Worm (Caenorhabditis elegans): ENCODE measurements around the gene C43H6.6.

Gene C43H6.6

DNA sequence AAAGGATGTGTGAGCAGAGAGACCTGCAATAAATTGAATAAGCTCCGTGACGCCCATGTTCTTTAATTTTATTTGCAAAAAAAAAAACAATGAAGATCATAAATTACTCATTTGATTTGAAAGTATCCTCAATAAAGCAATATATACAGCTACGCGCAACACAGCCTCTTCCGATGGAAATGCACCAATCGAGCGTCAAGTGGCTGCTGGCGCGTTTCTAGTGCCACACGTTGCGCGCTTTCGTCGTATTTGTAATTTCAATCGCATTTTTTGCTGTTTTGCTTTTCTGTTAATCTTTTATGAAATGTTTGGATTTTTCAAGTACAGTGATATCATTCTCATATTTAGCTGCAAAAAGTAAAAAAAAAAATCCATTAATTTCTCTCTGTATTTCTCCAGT lies 12.9 kb upstream of the C43H6.6 start (continued):
- TF ChIP-seq mdl-1 (tag; optimal IDR thresholded peaks at IDR 0.05) (peak in 1 of 2 experiments; percentile 31), madf-5 (GFP tag; IDR thresholded peaks at IDR 0.05) (no peak), nhr-28 (tag; optimal IDR thresholded peaks at IDR 0.05) (peak; percentile 55), hlh-30 (tag; optimal IDR thresholded peaks at IDR 0.05; ENCODE audit: insufficient read depth) (peak; percentile 60), dmd-6 (GFP tag; IDR thresholded peaks at IDR 0.05) (peak; percentile 57), hif-1 (tag; optimal IDR thresholded peaks at IDR 0.05) (peak in 1 of 2 experiments; percentile 11), F26F4.8 (GFP tag; conservative IDR thresholded peaks at IDR 0.05) (no peak), nhr-77 (tag; optimal IDR thresholded peaks at IDR 0.05) (peak; percentile 9), zfp-2 (tag; optimal IDR thresholded peaks at IDR 0.05) (no peak), ztf-7 (tag; optimal IDR thresholded peaks at IDR 0.05) (peak; percentile 15), rbr-2 (tag; optimal IDR thresholded peaks at IDR 0.05) (peak; percentile 54), hmg-1.1 (GFP tag; IDR thresholded peaks at IDR 0.05) (peak; percentile 73)

DNA sequence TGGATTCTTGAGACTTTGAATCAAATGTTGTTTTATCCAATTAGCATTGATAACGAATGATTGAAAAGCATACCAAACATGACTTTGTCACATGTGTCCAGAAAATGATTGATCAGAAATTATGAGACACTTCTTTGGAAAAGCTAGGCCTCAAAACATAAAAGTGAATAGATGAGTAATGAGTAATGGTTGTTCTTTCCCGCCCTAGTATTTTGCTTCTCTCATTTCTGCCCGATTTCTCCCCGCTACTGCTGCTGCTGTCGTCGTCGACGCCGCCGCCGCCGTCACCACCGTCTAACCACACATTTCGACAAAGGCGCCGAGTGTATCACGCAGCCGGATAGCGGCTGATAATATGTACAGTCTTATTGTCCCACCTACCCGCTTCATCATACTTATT lies 9.6 kb upstream of the C43H6.6 start, which contains the start of gene F47G3.1:
F47G3.1 (plus strand) TSS at position 301 of the 400 bp plus-strand sequence.
- no peak for TF ChIP-seq spr-1 (tag; optimal IDR thresholded peaks at IDR 0.05)
- peak; percentile 16 for TF ChIP-seq aha-1 (tag)
- no peak for TF ChIP-seq F26F4.8 (GFP tag; conservative IDR thresholded peaks at IDR 0.05)
- no peak for TF ChIP-seq Y75B8A.6 (GFP tag; IDR thresholded peaks at IDR 0.05)
- peak; percentile 43 for TF ChIP-seq mxl-3 (GFP tag; optimal IDR thresholded peaks at IDR 0.05)
- no peak for TF ChIP-seq snpc-4 (tag; optimal IDR thresholded peaks at IDR 0.05)
- 0 out of 2 replicates have a peak, but pooled peaks have one; percentile 28 for TF ChIP-seq madf-9 (GFP tag; conservative IDR thresholded peaks at IDR 0.05)
- peak; percentile 34 for TF ChIP-seq hlh-11 (tag; optimal IDR thresholded peaks at IDR 0.05)
- TF ChIP-seq aly-2 (tag; optimal IDR thresholded peaks at IDR 0.05), result no peak
- no peak for TF ChIP-seq duxl-1 (tag; optimal IDR thresholded peaks at IDR 0.05; ENCODE audit: poor library complexity)
- no peak for TF ChIP-seq mdt-29 (GFP tag; IDR thresholded peaks at IDR 0.05)
- TF ChIP-seq ceh-20 (GFP tag; IDR thresholded peaks at IDR 0.05), result no peak

DNA sequence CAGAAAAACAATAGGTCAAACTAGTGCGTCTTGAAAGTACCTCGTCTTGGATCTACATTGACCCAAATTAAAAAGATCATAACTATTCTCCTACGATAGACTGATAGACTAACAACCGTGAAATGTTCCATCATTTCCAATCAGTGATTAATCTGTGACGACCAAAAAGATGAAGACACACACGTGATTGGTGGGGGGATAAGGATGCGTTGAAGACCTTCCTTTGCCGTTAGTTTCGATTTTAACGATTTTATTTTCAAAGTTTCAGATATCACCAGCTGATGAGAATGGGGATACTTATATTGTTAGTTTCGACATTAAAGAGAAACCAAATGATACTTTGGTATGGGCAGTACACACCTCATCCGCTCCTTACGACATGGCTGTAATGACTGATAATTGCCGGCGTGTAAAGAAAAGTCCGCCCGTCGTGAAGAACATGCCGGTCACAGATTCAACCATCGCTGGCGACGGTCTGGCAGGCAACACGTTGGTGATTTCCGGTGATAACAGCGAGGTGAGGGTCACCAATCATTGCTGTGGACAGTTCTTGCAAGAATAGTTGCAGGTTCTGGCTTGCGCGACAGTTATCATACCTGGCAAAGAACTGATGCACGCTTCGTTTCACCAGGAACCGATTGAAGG lies 8.0 kb upstream of the C43H6.6 start:
- TF ChIP-seq nhr-28 (tag; optimal IDR thresholded peaks at IDR 0.05) (peak; percentile 14), aha-1 (tag) (peak; percentile 94), lin-13 (GFP tag; optimal IDR thresholded peaks at IDR 0.05) (no peak), mxl-3 (GFP tag; optimal IDR thresholded peaks at IDR 0.05) (peak; percentile 46), hlh-30 (tag; optimal IDR thresholded peaks at IDR 0.05; ENCODE audit: insufficient read depth) (peak; percentile 26)

DNA sequence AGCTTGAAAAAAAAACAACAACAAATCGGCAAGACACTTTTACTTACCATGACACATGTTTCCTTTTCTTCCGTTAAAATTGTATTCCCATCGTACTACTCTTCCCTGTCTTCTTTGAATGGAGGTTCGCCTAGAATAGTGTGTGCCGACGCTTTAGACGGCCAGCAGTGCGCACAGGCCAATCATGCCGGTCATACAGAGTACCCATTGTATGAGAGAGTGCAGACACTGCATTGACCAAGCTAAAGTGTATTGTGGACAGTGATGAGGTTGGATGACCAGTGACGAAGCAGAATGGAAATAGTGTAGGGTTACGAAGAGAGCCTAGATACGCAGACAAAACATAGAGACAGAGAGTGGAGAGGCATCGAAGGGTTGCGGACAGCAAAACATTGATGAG lies 6.8 kb downstream of the C43H6.6 start, which contains the start of gene dhhc-9:
dhhc-9 (minus strand) TSS at position 154 of the 400 bp plus-strand sequence.
- TF ChIP-seq snpc-1.2 (GFP tag; IDR thresholded peaks at IDR 0.05) (no peak), F37D6.2 (tag; optimal IDR thresholded peaks at IDR 0.05) (no peak), ceh-20 (GFP tag; IDR thresholded peaks at IDR 0.05) (no peak), ZK337.2 (GFP tag; IDR thresholded peaks at IDR 0.05) (no peak), lin-38 (GFP tag; IDR thresholded peaks at IDR 0.05) (no peak), Y75B8A.6 (GFP tag; IDR thresholded peaks at IDR 0.05) (no peak), lsy-2 (tag; optimal IDR thresholded peaks at IDR 0.05) (no peak), madf-5 (GFP tag; IDR thresholded peaks at IDR 0.05) (no peak), nhr-11 (tag; optimal IDR thresholded peaks at IDR 0.05) (peak; percentile 7), set-16 (GFP tag; IDR thresholded peaks at IDR 0.05) (no peak), ztf-11 (tag; optimal IDR thresholded peaks at IDR 0.05) (no peak), ceh-28 (tag; optimal IDR thresholded peaks at IDR 0.05) (no peak), snpc-4 (tag; optimal IDR thresholded peaks at IDR 0.05) (no peak), lin-39 (tag; optimal IDR thresholded peaks at IDR 0.05) (no peak), daf-19 (GFP tag; conservative IDR thresholded peaks at IDR 0.05) (no peak), ceh-44 (GFP tag; IDR thresholded peaks at IDR 0.05) (no peak), nhr-77 (tag; optimal IDR thresholded peaks at IDR 0.05) (no peak), gei-8 (GFP tag; optimal IDR thresholded peaks at IDR 0.05) (no peak), hmg-1.1 (GFP tag; IDR thresholded peaks at IDR 0.05) (peak; percentile 93), cey-2 (tag; optimal IDR thresholded peaks at IDR 0.05; ENCODE audit: borderline replicate concordance, insufficient read depth) (no peak), unc-62 (GFP tag; optimal IDR thresholded peaks at IDR 0.05 in 1 of 2) (peak in 1 of 2 experiments; percentile 89), unc-62 (tag; optimal IDR thresholded peaks at IDR 0.05) (no peak), mxl-3 (GFP tag; optimal IDR thresholded peaks at IDR 0.05) (peak; percentile 74), nhr-10 (tag; optimal IDR thresholded peaks at IDR 0.05) (no peak), lim-7 (GFP tag; IDR thresholded peaks at IDR 0.05) (no peak), nhr-25 (tag; optimal IDR thresholded peaks at IDR 0.05; ENCODE audit: borderline replicate concordance, insufficient read depth) (no peak), T26A8.4 (GFP tag; IDR thresholded peaks at IDR 0.05) (no peak)

Measured in whole organism, L4 larva.